Worm (Caenorhabditis elegans): ENCODE measurements around the gene sdz-38.

sdz-38 gene

DNA sequence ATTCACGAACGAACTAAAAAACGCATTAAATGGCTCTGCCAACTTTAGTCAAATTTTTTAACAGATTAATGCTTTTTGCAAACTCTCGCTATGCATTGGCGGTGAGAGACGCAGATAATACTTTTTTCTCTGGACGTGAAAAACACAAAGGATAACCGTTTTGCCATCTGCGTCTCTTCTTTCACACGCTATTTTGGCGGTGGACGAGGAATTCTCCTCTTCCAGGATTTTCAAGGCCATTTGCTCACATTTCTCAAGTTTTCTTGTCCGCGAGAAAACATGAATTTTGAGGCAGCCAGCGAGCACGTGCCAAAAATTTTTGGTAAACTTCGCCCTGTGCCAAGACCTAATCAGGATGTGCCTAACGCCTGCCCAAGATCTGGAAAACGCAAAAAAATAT, 50.6 kb downstream of the sdz-38 start:
- TF ChIP-seq unc-62 (GFP tag; optimal IDR thresholded peaks at IDR 0.05) = no peak
